Fruit fly (Drosophila melanogaster): ENCODE results near the gene CG33333.

Gene CG33333

DNA sequence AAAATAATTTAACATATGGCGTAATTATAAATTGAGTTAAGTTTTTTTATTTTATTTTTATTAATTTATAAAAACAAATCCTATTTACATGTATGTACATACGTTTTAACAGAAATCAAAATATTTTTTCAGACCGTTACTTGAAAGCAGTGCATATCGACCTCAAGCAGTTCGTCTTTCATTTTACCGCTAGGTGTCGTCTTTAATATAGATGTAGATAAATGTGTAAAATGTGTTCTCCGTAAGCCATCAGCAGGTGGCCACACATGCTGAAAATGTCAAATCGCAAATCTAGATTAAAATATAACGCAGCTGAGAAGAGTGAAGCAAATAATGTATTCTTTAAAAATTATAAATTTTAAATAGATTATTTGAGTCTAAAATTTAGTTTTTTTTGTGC lies 32.1 kb downstream of the CG33333 start (continued):
- TF ChIP-seq Vsx1 (GFP tag; optimal IDR thresholded peaks at IDR 0.05) (no peak), CG6813 (GFP tag; optimal IDR thresholded peaks at IDR 0.05) (no peak), CG18764 (GFP tag; optimal IDR thresholded peaks at IDR 0.05) (no peak), tap (tag; optimal IDR thresholded peaks at IDR 0.05) (no peak), Side (GFP tag; optimal IDR thresholded peaks at IDR 0.05) (no peak), Atf-2 (GFP tag; optimal IDR thresholded peaks at IDR 0.05) (no peak), zf30C (GFP tag; optimal IDR thresholded peaks at IDR 0.05) (no peak), repo (GFP tag; optimal IDR thresholded peaks at IDR 0.05) (no peak), CG13894 (tag; optimal IDR thresholded peaks at IDR 0.05) (peak; percentile 9), wek (GFP tag; optimal IDR thresholded peaks at IDR 0.05) (no peak), kah (GFP tag; optimal IDR thresholded peaks at IDR 0.05) (peak; percentile 64), CG3163 (GFP tag; optimal IDR thresholded peaks at IDR 0.05) (no peak), CG31388 (GFP tag; optimal IDR thresholded peaks at IDR 0.05) (no peak), Drgx (GFP tag; IDR thresholded peaks at IDR 0.05) (no peak), CG17328 (GFP tag; IDR thresholded peaks at IDR 0.05) (no peak), Doc2 (GFP tag; IDR thresholded peaks at IDR 0.05) (no peak), pb (GFP tag; optimal IDR thresholded peaks at IDR 0.05) (no peak), knrl (GFP tag; IDR thresholded peaks at IDR 0.05; ENCODE audit: partially characterized antibody) (peak; percentile 65; the same call in 2 of the 3 replicates), ATbp (GFP tag; optimal IDR thresholded peaks at IDR 0.05) (no peak), MESR4 (GFP tag; optimal IDR thresholded peaks at IDR 0.05) (no peak), vvl (GFP tag; IDR thresholded peaks at IDR 0.05) (no peak; the same call in 1 of the 2 replicates), CG11504 (tag; optimal IDR thresholded peaks at IDR 0.05) (peak; percentile 46), Lpt (GFP tag; optimal IDR thresholded peaks at IDR 0.05) (no peak), maf-S (GFP tag; optimal IDR thresholded peaks at IDR 0.05) (no peak), CG6791 (GFP tag; IDR thresholded peaks at IDR 0.05; ENCODE audit: partially characterized antibody) (peak; percentile 69), CG6654 (GFP tag; optimal IDR thresholded peaks at IDR 0.05) (no peak), D19A (tag; optimal IDR thresholded peaks at IDR 0.05) (no peak), CG5953 (GFP tag; IDR thresholded peaks at IDR 0.05) (no peak), hkb (optimal IDR thresholded peaks at IDR 0.05) (no peak), hkb (GFP tag; IDR thresholded peaks at IDR 0.05) (no peak), CG2120 (GFP tag; optimal IDR thresholded peaks at IDR 0.05) (no peak), NC2β (GFP tag; optimal IDR thresholded peaks at IDR 0.05) (no peak), toy (GFP tag; IDR thresholded peaks at IDR 0.05) (no peak), CG15696 (tag; optimal IDR thresholded peaks at IDR 0.05) (no peak), pros (GFP tag; optimal IDR thresholded peaks at IDR 0.05) (no peak), Xrp1 (GFP tag; IDR thresholded peaks at IDR 0.05) (no peak), ems (GFP tag; optimal IDR thresholded peaks at IDR 0.05) (no peak), ken (GFP tag; IDR thresholded peaks at IDR 0.05) (no peak), Ada2b (GFP tag; IDR thresholded peaks at IDR 0.05) (no peak), CG17385 (GFP tag; optimal IDR thresholded peaks at IDR 0.05) (no peak), ci (GFP tag; IDR thresholded peaks at IDR 0.05) (no peak), CG6765 (GFP tag; optimal IDR thresholded peaks at IDR 0.05) (no peak), lov (optimal IDR thresholded peaks at IDR 0.05) (no peak), lov (GFP tag; IDR thresholded peaks at IDR 0.05) (no peak), dimm (GFP tag; IDR thresholded peaks at IDR 0.05) (no peak), CG17912 (GFP tag; optimal IDR thresholded peaks at IDR 0.05) (no peak), pho (GFP tag; optimal IDR thresholded peaks at IDR 0.05) (no peak), B-H1 (GFP tag; IDR thresholded peaks at IDR 0.05) (no peak), NK7.1 (GFP tag; optimal IDR thresholded peaks at IDR 0.05) (no peak), CG11093 (GFP tag; IDR thresholded peaks at IDR 0.05) (no peak), nerfin-1 (tag; optimal IDR thresholded peaks at IDR 0.05) (no peak), CG14710 (tag; optimal IDR thresholded peaks at IDR 0.05) (no peak), Abd-B (GFP tag; optimal IDR thresholded peaks at IDR 0.05) (peak; percentile 60)

Measured in whole organism, embryonic.